Worm (Caenorhabditis elegans): ENCODE results near the gene Y37H2A.12.

The Y37H2A.12 gene

DNA sequence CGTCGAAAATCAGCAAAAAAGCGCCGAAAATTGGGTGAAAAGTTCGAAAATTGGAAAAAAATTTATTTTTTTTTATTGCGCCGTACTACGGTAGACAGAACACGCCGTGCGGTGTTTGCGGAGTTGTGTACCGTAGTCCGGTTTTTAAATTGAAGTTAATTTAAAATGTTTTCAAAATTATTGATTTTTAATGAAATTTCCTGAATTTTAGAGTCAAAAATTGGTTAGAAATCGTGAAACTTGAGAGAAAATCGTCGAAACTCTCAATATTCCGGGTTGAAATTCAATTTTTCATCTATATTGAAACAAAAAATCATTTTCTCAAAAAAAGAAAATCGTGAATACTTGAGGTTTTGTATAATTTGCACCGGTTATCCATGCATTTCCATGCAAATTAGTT is 49.1 kb downstream of the Y37H2A.12 start, which contains the start of gene nova-1:
Gene nova-1 (minus strand): TSS at position 101 of the 400 bp plus-strand sequence.
- no peak for TF ChIP-seq zip-8 (tag; optimal IDR thresholded peaks at IDR 0.05)
- no peak for TF ChIP-seq ztf-11 (tag; optimal IDR thresholded peaks at IDR 0.05)
- TF ChIP-seq drap-1 (GFP tag; optimal IDR thresholded peaks at IDR 0.05), result no peak
- TF ChIP-seq ham-2 (GFP tag; optimal IDR thresholded peaks at IDR 0.05), result no peak
